Worm (Caenorhabditis elegans): Measurements from ENCODE around the gene Y54B9A.1.

The Y54B9A.1 gene

ce11 chrV:9453933-9454332, 14.6 kb upstream of the Y54B9A.1 start:
- no peak for TF ChIP-seq klf-2 (GFP tag; conservative IDR thresholded peaks at IDR 0.05)
- no peak for TF ChIP-seq ref-1 (GFP tag; conservative IDR thresholded peaks at IDR 0.05)
- no peak for TF ChIP-seq cog-1 (tag; optimal IDR thresholded peaks at IDR 0.05)
- TF ChIP-seq ztf-29 (GFP tag; IDR thresholded peaks at IDR 0.05), result no peak
- TF ChIP-seq ztf-23 (GFP tag; IDR thresholded peaks at IDR 0.05), result no peak
- no peak for TF ChIP-seq med-1 (GFP tag; optimal IDR thresholded peaks at IDR 0.05; ENCODE audit: insufficient read depth)
- no peak for TF ChIP-seq flt-1 (GFP tag; IDR thresholded peaks at IDR 0.05)
- no peak for TF ChIP-seq T22C8.4 (GFP tag; IDR thresholded peaks at IDR 0.05)
- no peak for TF ChIP-seq tab-1 (GFP tag; IDR thresholded peaks at IDR 0.05)

ce11 chrV:9453333-9453732, 14.0 kb upstream of the Y54B9A.1 start:
- TF ChIP-seq ztf-29 (GFP tag; IDR thresholded peaks at IDR 0.05) (no peak), klf-2 (GFP tag; conservative IDR thresholded peaks at IDR 0.05) (no peak), cog-1 (tag; optimal IDR thresholded peaks at IDR 0.05) (no peak), tab-1 (GFP tag; IDR thresholded peaks at IDR 0.05) (no peak), med-1 (GFP tag; optimal IDR thresholded peaks at IDR 0.05; ENCODE audit: insufficient read depth) (no peak), flt-1 (GFP tag; IDR thresholded peaks at IDR 0.05) (no peak), ref-1 (GFP tag; conservative IDR thresholded peaks at IDR 0.05) (no peak), ztf-23 (GFP tag; IDR thresholded peaks at IDR 0.05) (no peak), T22C8.4 (GFP tag; IDR thresholded peaks at IDR 0.05) (no peak)

ce11 chrV:9451485-9451884, 12.1 kb upstream of the Y54B9A.1 start:
- TF ChIP-seq ref-1 (GFP tag; conservative IDR thresholded peaks at IDR 0.05) (no peak), flt-1 (GFP tag; IDR thresholded peaks at IDR 0.05) (no peak), ztf-29 (GFP tag; IDR thresholded peaks at IDR 0.05) (no peak), tab-1 (GFP tag; IDR thresholded peaks at IDR 0.05) (no peak), med-1 (GFP tag; optimal IDR thresholded peaks at IDR 0.05; ENCODE audit: insufficient read depth) (no peak), cog-1 (tag; optimal IDR thresholded peaks at IDR 0.05) (no peak), ztf-23 (GFP tag; IDR thresholded peaks at IDR 0.05) (no peak), T22C8.4 (GFP tag; IDR thresholded peaks at IDR 0.05) (no peak), klf-2 (GFP tag; conservative IDR thresholded peaks at IDR 0.05) (no peak)

DNA sequence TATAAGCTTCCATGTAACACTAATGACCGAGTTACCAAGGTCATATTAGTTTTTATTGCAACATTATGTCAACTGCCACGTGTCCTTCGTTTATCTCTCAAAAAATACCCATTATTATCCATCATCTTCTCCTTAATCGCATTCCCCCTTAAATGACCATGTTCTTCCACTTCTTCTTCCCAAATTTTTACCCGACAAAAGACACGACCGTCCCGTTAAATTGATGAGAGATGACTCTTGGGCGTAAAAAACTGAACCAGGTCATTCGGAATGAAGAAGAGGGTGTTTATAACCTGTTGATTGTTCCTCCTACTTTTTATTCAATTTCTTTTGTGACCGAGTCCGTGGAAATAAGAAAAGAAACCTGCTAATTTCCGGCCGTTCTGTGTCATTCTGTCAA, 5.3 kb upstream of the Y54B9A.1 start:
- TF ChIP-seq flt-1 (GFP tag; IDR thresholded peaks at IDR 0.05) (no peak), T22C8.4 (GFP tag; IDR thresholded peaks at IDR 0.05) (no peak), cog-1 (tag; optimal IDR thresholded peaks at IDR 0.05) (no peak), klf-2 (GFP tag; conservative IDR thresholded peaks at IDR 0.05) (no peak), ztf-23 (GFP tag; IDR thresholded peaks at IDR 0.05) (no peak), ztf-29 (GFP tag; IDR thresholded peaks at IDR 0.05) (no peak), tab-1 (GFP tag; IDR thresholded peaks at IDR 0.05) (no peak), ref-1 (GFP tag; conservative IDR thresholded peaks at IDR 0.05) (no peak), med-1 (GFP tag; optimal IDR thresholded peaks at IDR 0.05; ENCODE audit: insufficient read depth) (no peak)

ce11 chrV:9443748-9444147, 4.4 kb upstream of the Y54B9A.1 start, which contains the start of gene wdr-62:
Gene wdr-62 (plus strand): TSS chrV:9444048.
- TF ChIP-seq cog-1 (tag; optimal IDR thresholded peaks at IDR 0.05) (no peak), klf-2 (GFP tag; conservative IDR thresholded peaks at IDR 0.05) (no peak), med-1 (GFP tag; optimal IDR thresholded peaks at IDR 0.05; ENCODE audit: insufficient read depth) (no peak), ref-1 (GFP tag; conservative IDR thresholded peaks at IDR 0.05) (no peak), T22C8.4 (GFP tag; IDR thresholded peaks at IDR 0.05) (no peak)

ce11 chrV:9443109-9443508, 3.8 kb upstream of the Y54B9A.1 start:
- no peak for TF ChIP-seq tab-1 (GFP tag; IDR thresholded peaks at IDR 0.05)
- TF ChIP-seq med-1 (GFP tag; optimal IDR thresholded peaks at IDR 0.05; ENCODE audit: insufficient read depth), result no peak
- no peak for TF ChIP-seq ref-1 (GFP tag; conservative IDR thresholded peaks at IDR 0.05)
- no peak for TF ChIP-seq cog-1 (tag; optimal IDR thresholded peaks at IDR 0.05)
- no peak for TF ChIP-seq ztf-23 (GFP tag; IDR thresholded peaks at IDR 0.05)
- TF ChIP-seq ztf-29 (GFP tag; IDR thresholded peaks at IDR 0.05), result no peak
- no peak for TF ChIP-seq T22C8.4 (GFP tag; IDR thresholded peaks at IDR 0.05)
- no peak for TF ChIP-seq flt-1 (GFP tag; IDR thresholded peaks at IDR 0.05)
- TF ChIP-seq klf-2 (GFP tag; conservative IDR thresholded peaks at IDR 0.05), result no peak

DNA sequence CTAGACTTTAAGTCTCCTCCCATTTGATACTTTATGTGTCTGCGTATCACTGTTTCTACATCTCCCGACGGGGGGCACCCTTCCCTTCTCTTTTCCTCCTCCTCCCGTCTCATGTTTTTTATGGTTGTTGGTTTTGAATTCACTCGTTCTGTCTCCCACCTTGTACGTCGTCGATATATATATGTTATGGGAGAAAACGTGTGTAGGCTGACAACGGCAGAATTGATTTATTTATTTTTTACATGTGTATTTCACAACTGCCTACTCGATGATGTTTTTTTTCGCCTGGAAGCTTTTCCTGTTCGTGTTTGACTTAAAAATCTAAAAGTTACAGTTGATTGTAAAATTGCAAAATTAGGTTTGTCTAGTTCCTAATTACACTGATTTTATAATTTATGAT, 3.1 kb upstream of the Y54B9A.1 start:
- TF ChIP-seq cog-1 (tag; optimal IDR thresholded peaks at IDR 0.05) (no peak), ref-1 (GFP tag; conservative IDR thresholded peaks at IDR 0.05) (no peak), T22C8.4 (GFP tag; IDR thresholded peaks at IDR 0.05) (no peak), flt-1 (GFP tag; IDR thresholded peaks at IDR 0.05) (no peak), ztf-23 (GFP tag; IDR thresholded peaks at IDR 0.05) (no peak), klf-2 (GFP tag; conservative IDR thresholded peaks at IDR 0.05) (no peak), ztf-29 (GFP tag; IDR thresholded peaks at IDR 0.05) (no peak), med-1 (GFP tag; optimal IDR thresholded peaks at IDR 0.05; ENCODE audit: insufficient read depth) (no peak), tab-1 (GFP tag; IDR thresholded peaks at IDR 0.05) (no peak)

ce11 chrV:9441046-9441445, 1.7 kb upstream of the Y54B9A.1 start:
- TF ChIP-seq klf-2 (GFP tag; conservative IDR thresholded peaks at IDR 0.05), result no peak
- no peak for TF ChIP-seq cog-1 (tag; optimal IDR thresholded peaks at IDR 0.05)
- no peak for TF ChIP-seq ztf-23 (GFP tag; IDR thresholded peaks at IDR 0.05)
- TF ChIP-seq ref-1 (GFP tag; conservative IDR thresholded peaks at IDR 0.05), result no peak
- TF ChIP-seq ztf-29 (GFP tag; IDR thresholded peaks at IDR 0.05), result no peak
- TF ChIP-seq flt-1 (GFP tag; IDR thresholded peaks at IDR 0.05), result no peak

DNA sequence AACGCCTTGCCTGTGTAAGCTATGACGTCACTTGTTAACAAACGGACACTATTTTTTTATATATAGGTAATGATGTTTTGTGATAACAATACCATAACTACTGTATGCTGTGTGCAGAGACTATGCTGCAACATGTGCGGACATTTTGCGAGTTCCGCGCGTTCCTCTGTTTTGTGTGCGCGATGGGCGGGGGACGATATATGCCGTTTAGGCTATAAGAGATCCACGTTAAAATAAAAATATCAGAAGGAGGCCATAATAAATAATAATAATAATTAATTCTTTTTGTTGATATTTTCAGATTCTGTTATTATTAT, 612 bp upstream of the Y54B9A.1 start:
- no peak for TF ChIP-seq cog-1 (tag; optimal IDR thresholded peaks at IDR 0.05)
- TF ChIP-seq ref-1 (GFP tag; conservative IDR thresholded peaks at IDR 0.05), result no peak
- TF ChIP-seq klf-2 (GFP tag; conservative IDR thresholded peaks at IDR 0.05), result no peak
- no peak for TF ChIP-seq T22C8.4 (GFP tag; IDR thresholded peaks at IDR 0.05)
- no peak for TF ChIP-seq tab-1 (GFP tag; IDR thresholded peaks at IDR 0.05)

- no peak for TF ChIP-seq ztf-29 (GFP tag; IDR thresholded peaks at IDR 0.05)
- no peak for TF ChIP-seq T22C8.4 (GFP tag; IDR thresholded peaks at IDR 0.05)
- TF ChIP-seq ztf-23 (GFP tag; IDR thresholded peaks at IDR 0.05), result no peak
- TF ChIP-seq flt-1 (GFP tag; IDR thresholded peaks at IDR 0.05), result no peak
- TF ChIP-seq cog-1 (tag; optimal IDR thresholded peaks at IDR 0.05), result no peak
- no peak for TF ChIP-seq ref-1 (GFP tag; conservative IDR thresholded peaks at IDR 0.05)
- no peak for TF ChIP-seq klf-2 (GFP tag; conservative IDR thresholded peaks at IDR 0.05)
- no peak for TF ChIP-seq tab-1 (GFP tag; IDR thresholded peaks at IDR 0.05)
- TF ChIP-seq med-1 (GFP tag; optimal IDR thresholded peaks at IDR 0.05; ENCODE audit: insufficient read depth), result no peak
Measured at ce11 chrV:9427075-9427474, 12.3 kb downstream of the Y54B9A.1 start, which contains the start of gene F36D4.6. Gene F36D4.6 (minus strand): TSS chrV:9427175.

Measured in whole organism, midembryonic.